Worm (Caenorhabditis elegans) whole organism, young adult: Measurements from ENCODE around the gene tbb-1.

Source experiments
- F10E7.11 ChIP-seq: sonication (generic microtip); optimal IDR thresholded peaks from 2 replicates; lab custom pipeline; 2017; ENCODE audit warnings: mild to moderate bottlenecking, missing genetic modification characterization, moderate library complexity, missing compliant biosample characterization
- dpff-1 ChIP-seq: sonication (generic microtip); optimal IDR thresholded peaks from 2 replicates; lab custom pipeline; 2017; ENCODE audit warnings: mild to moderate bottlenecking, missing genetic modification characterization, missing compliant biosample characterization
- nhr-120 ChIP-seq: fragments of 200-800 bp; sonication (Bioruptor generic); IDR thresholded peaks from 2 replicates; pipeline ENCODE4 v1.3.6; 2022; ENCODE audit warnings: missing genetic modification characterization, missing compliant biosample characterization
- pha-4 ChIP-seq: fragments of 150-350 bp; sonication (generic microtip); optimal IDR thresholded peaks from 2 replicates; lab custom pipeline; 2014; ENCODE audit warnings: missing biosample characterization, missing genetic modification reagents, missing genetic modification characterization
- snpc-4 ChIP-seq, 5 experiments: fragments of 150-350 bp in 1 of 5; sonication (generic microtip) in 4 of 5; optimal IDR thresholded peaks; 2 replicates each; lab custom pipeline; 2014 to 2018; ENCODE audit warnings: missing genetic modification characterization in 5 of 5, missing biosample characterization in 3 of 5, antibody characterized with exemption in 2 of 5, mild to moderate bottlenecking in 2 of 5, missing compliant biosample characterization in 2 of 5, missing genotype in 2 of 5, moderate library complexity in 2 of 5, missing genetic modification reagents in 1 of 5
- unc-130 ChIP-seq: sonication (generic microtip); optimal IDR thresholded peaks from 2 replicates; lab custom pipeline; 2016; ENCODE audit warnings: missing genetic modification reagents, missing genetic modification characterization, missing compliant biosample characterization

ce11 chrIII:10734511-10735233 is 7.6 kb downstream of the tbb-1 start:
- TF ChIP-seq pha-4 (tag; lab: Kevin White, UChicago) (peak; percentile 28), unc-130 (GFP tag; lab: Kevin White, UChicago) (no peak), dpff-1 (tag; lab: Kevin White, UChicago) (no peak), snpc-4 (GFP tag; optimal IDR thresholded peaks at IDR 0.05; lab: Kevin White, UChicago) (no peak), snpc-4 (tag; optimal IDR thresholded peaks at IDR 0.05; lab: Kevin White, UChicago) (no peak), F10E7.11 (no peak), nhr-120 (GFP tag; lab: Robert Waterston, UW) (no peak)
